Worm (Caenorhabditis elegans) whole organism, young adult: ENCODE measurements around the gene srxa-12.

Experiments
- B0261.1 ChIP-seq: sonication (generic microtip); optimal IDR thresholded peaks from 2 replicates; lab custom pipeline; 2016; ENCODE audit warnings: mild to moderate bottlenecking, missing genetic modification characterization, moderate library complexity, missing compliant biosample characterization
- B0336.3 ChIP-seq: fragments of 200-800 bp; sonication (Bioruptor generic); IDR thresholded peaks from 2 replicates; pipeline ENCODE4 v1.3.6; 2022; ENCODE audit warnings: missing genetic modification characterization, missing compliant biosample characterization
- F10E7.11 ChIP-seq: sonication (generic microtip); optimal IDR thresholded peaks from 2 replicates; lab custom pipeline; 2017; ENCODE audit warnings: mild to moderate bottlenecking, missing genetic modification characterization, moderate library complexity, missing compliant biosample characterization
- F49E8.2 ChIP-seq: sonication (generic microtip); optimal IDR thresholded peaks from 3 replicates; lab custom pipeline; 2017; ENCODE audit warnings: missing genetic modification characterization, mild to moderate bottlenecking, missing compliant biosample characterization, antibody characterized with exemption, moderate library complexity; ENCODE audit not compliant: insufficient read depth
- F57A8.1 ChIP-seq: fragments of 200-800 bp; sonication (Bioruptor generic); optimal IDR thresholded peaks from 2 replicates; lab custom pipeline; 2018; ENCODE audit warnings: mild to moderate bottlenecking, missing genetic modification characterization, moderate library complexity, missing compliant biosample characterization
- Y53G8AR.9 ChIP-seq: fragments of 200-800 bp; sonication (Bioruptor generic); conservative IDR thresholded peaks from 2 replicates; pipeline ENCODE4 v1.3.6; 2022; ENCODE audit warnings: missing genetic modification reagents, missing genetic modification characterization, missing compliant biosample characterization
- Y79H2A.3 ChIP-seq: fragments of 200-800 bp; sonication (Bioruptor generic); conservative IDR thresholded peaks from 2 replicates; pipeline ENCODE4 v1.3.6; 2022; ENCODE audit warnings: missing genetic modification reagents, missing genetic modification characterization, missing compliant biosample characterization
- bed-1 ChIP-seq: fragments of 200-800 bp; sonication (Bioruptor generic); IDR thresholded peaks from 2 replicates; pipeline ENCODE4 v1.3.6; 2022; ENCODE audit warnings: missing genetic modification reagents, missing genetic modification characterization, missing compliant biosample characterization
- cebp-1 ChIP-seq, 2 experiments: fragments of 200-800 bp in 1 of 2; sonication (Bioruptor generic) in 1 of 2; sonication (generic microtip) in 1 of 2; IDR thresholded peaks in 1 of 2; optimal IDR thresholded peaks in 1 of 2; 2 replicates each; pipeline versions ENCODE4 v1.3.6 to Lab custom; 2017 to 2022; ENCODE audit warnings: missing compliant biosample characterization in 2 of 2, missing genetic modification characterization in 2 of 2, mild to moderate bottlenecking in 1 of 2, missing genetic modification reagents in 1 of 2, moderate library complexity in 1 of 2
- cebp-2 ChIP-seq: fragments of 200-800 bp; sonication (Bioruptor generic); IDR thresholded peaks from 2 replicates; pipeline ENCODE4 v1.3.6; 2022; ENCODE audit warnings: missing genetic modification characterization, missing compliant biosample characterization
- ceh-100 ChIP-seq: fragments of 200-800 bp; sonication (Bioruptor generic); IDR thresholded peaks from 2 replicates; pipeline ENCODE4 v1.3.6; 2022; ENCODE audit warnings: missing genetic modification reagents, missing genetic modification characterization, missing compliant biosample characterization
- ceh-27 ChIP-seq: fragments of 200-800 bp; sonication (Bioruptor generic); optimal IDR thresholded peaks from 2 replicates; lab custom pipeline; 2018; ENCODE audit warnings: mild to moderate bottlenecking, missing genetic modification characterization, moderate library complexity, missing compliant biosample characterization
- dox-1 ChIP-seq: fragments of 200-800 bp; sonication (Bioruptor generic); IDR thresholded peaks from 2 replicates; pipeline ENCODE4 v1.3.6; 2022; ENCODE audit warnings: missing genetic modification reagents, missing genetic modification characterization, missing compliant biosample characterization
- efl-1 ChIP-seq: fragments of 150-350 bp; optimal IDR thresholded peaks from 2 replicates; lab custom pipeline; 2014; ENCODE audit warnings: missing biosample characterization, missing genetic modification reagents, missing genetic modification characterization
- egl-18 ChIP-seq: fragments of 200-800 bp; sonication (Bioruptor generic); IDR thresholded peaks from 2 replicates; pipeline ENCODE4 v1.3.6; 2022; ENCODE audit warnings: missing genetic modification reagents, missing genetic modification characterization, missing compliant biosample characterization
- ekl-4 ChIP-seq: fragments of 200-800 bp; sonication (Bioruptor generic); IDR thresholded peaks from 2 replicates; pipeline ENCODE4 v1.3.6; 2022; ENCODE audit warnings: missing genetic modification reagents, missing genetic modification characterization, missing compliant biosample characterization
- gei-17 ChIP-seq: fragments of 200-800 bp; sonication (Bioruptor generic); optimal IDR thresholded peaks from 2 replicates; lab custom pipeline; 2018; ENCODE audit warnings: mild to moderate bottlenecking, missing genetic modification characterization, missing compliant biosample characterization
- hlh-12 ChIP-seq: sonication (generic microtip); optimal IDR thresholded peaks from 2 replicates; lab custom pipeline; 2016; ENCODE audit warnings: missing genetic modification characterization, missing compliant biosample characterization
- hmg-1.2 ChIP-seq: fragments of 200-800 bp; sonication (Bioruptor generic); IDR thresholded peaks from 2 replicates; pipeline ENCODE4 v1.3.6; 2022; ENCODE audit warnings: missing genetic modification reagents, missing genetic modification characterization, missing compliant biosample characterization
- lin-54 ChIP-seq: fragments of 200-800 bp; sonication (Bioruptor generic); optimal IDR thresholded peaks from 2 replicates; lab custom pipeline; 2018; ENCODE audit warnings: mild to moderate bottlenecking, missing genetic modification characterization, missing compliant biosample characterization
- madf-6 ChIP-seq: fragments of 200-800 bp; sonication (Bioruptor generic); IDR thresholded peaks from 2 replicates; pipeline ENCODE4 v1.3.6; 2022; ENCODE audit warnings: missing genetic modification reagents, missing genetic modification characterization, missing compliant biosample characterization
- mcd-1 ChIP-seq: fragments of 200-800 bp; sonication (Bioruptor generic); IDR thresholded peaks from 2 replicates; pipeline ENCODE4 v1.3.6; 2022; ENCODE audit warnings: missing genetic modification reagents, missing genetic modification characterization, missing compliant biosample characterization
- nhr-179 ChIP-seq: sonication (generic microtip); optimal IDR thresholded peaks from 2 replicates; lab custom pipeline; 2016; ENCODE audit warnings: mild to moderate bottlenecking, missing genetic modification characterization, missing compliant biosample characterization
- nhr-80 ChIP-seq: sonication (generic microtip); optimal IDR thresholded peaks from 2 replicates; lab custom pipeline; 2016; ENCODE audit warnings: missing genetic modification characterization, missing compliant biosample characterization
- nhr-90 ChIP-seq: sonication (generic microtip); optimal IDR thresholded peaks from 2 replicates; lab custom pipeline; 2016; ENCODE audit warnings: missing genotype, mild to moderate bottlenecking, missing genetic modification characterization, missing compliant biosample characterization
- rpc-1 ChIP-seq, 2 experiments: fragments of 150-350 bp in 1 of 2; sonication (generic microtip) in 1 of 2; optimal IDR thresholded peaks; 2 replicates each; lab custom pipeline; 2014 to 2018; ENCODE audit warnings: missing biosample characterization in 1 of 2, missing genetic modification characterization in 1 of 2, missing genetic modification reagents in 1 of 2, missing genotype in 1 of 2
- snpc-3.4 ChIP-seq: sonication (generic microtip); optimal IDR thresholded peaks from 2 replicates; lab custom pipeline; 2017; ENCODE audit warnings: missing genetic modification characterization, mild to moderate bottlenecking, missing compliant biosample characterization, antibody characterized with exemption, moderate library complexity, missing genotype, missing genetic modification reagents
- unc-62 ChIP-seq: fragments of 150-350 bp; optimal IDR thresholded peaks from 2 replicates; lab custom pipeline; 2014; ENCODE audit warnings: missing biosample characterization, missing genetic modification reagents, missing genetic modification characterization
- zfh-2 ChIP-seq: fragments of 200-800 bp; sonication (Bioruptor generic); conservative IDR thresholded peaks from 2 replicates; pipeline ENCODE4 v1.3.6; 2022; ENCODE audit warnings: missing genetic modification reagents, missing genetic modification characterization, missing compliant biosample characterization
- ztf-18 ChIP-seq: sonication (generic microtip); optimal IDR thresholded peaks from 2 replicates; lab custom pipeline; 2016; ENCODE audit warnings: missing genotype, mild to moderate bottlenecking, missing genetic modification characterization, missing compliant biosample characterization
- ztf-3 ChIP-seq: fragments of 200-800 bp; sonication (Bioruptor generic); optimal IDR thresholded peaks from 2 replicates; lab custom pipeline; 2018; ENCODE audit warnings: mild to moderate bottlenecking, missing genetic modification characterization, missing compliant biosample characterization
- ztf-6 ChIP-seq: fragments of 200-800 bp; sonication (Bioruptor generic); IDR thresholded peaks from 2 replicates; pipeline ENCODE4 v1.3.6; 2022; ENCODE audit warnings: missing genetic modification reagents, missing genetic modification characterization, missing compliant biosample characterization

Gene srxa-12

ce11 chrV:13961927-13962419 is 35.5 kb downstream of the srxa-12 start, which contains the start of the genes algn-13 and R10D12.13 (continued):
- peak; percentile 69 for TF ChIP-seq lin-54 (GFP tag; lab: Kevin White, UChicago)
- no peak for TF ChIP-seq F10E7.11
- TF ChIP-seq madf-6 (GFP tag; lab: Robert Waterston, UW) = peak; percentile 93
- no peak for TF ChIP-seq B0261.1 (tag; lab: Kevin White, UChicago)
- no peak for TF ChIP-seq bed-1 (GFP tag; lab: Robert Waterston, UW)
- no peak for TF ChIP-seq zfh-2 (GFP tag; lab: Robert Waterston, UW)
- no peak for TF ChIP-seq nhr-90 (tag; lab: Kevin White, UChicago)
- no peak for TF ChIP-seq F57A8.1
- no peak for TF ChIP-seq ztf-6 (GFP tag; lab: Robert Waterston, UW)
- TF ChIP-seq cebp-2 (GFP tag; lab: Robert Waterston, UW) = no peak
- TF ChIP-seq nhr-80 = peak; percentile 8
- peak; percentile 75 for TF ChIP-seq mcd-1 (GFP tag; lab: Robert Waterston, UW)
- TF ChIP-seq ztf-3 = no peak
- TF ChIP-seq gei-17 = no peak
- TF ChIP-seq ceh-27 (GFP tag; lab: Kevin White, UChicago) = peak; percentile 16
- peak; percentile 76 for TF ChIP-seq ceh-100 (GFP tag; lab: Robert Waterston, UW)
- no peak for TF ChIP-seq Y53G8AR.9 (GFP tag; lab: Robert Waterston, UW)
- TF ChIP-seq egl-18 = no peak
- TF ChIP-seq B0336.3 (GFP tag; lab: Robert Waterston, UW) = peak; percentile 68
- peak; percentile 57 for TF ChIP-seq F49E8.2 (tag; lab: Kevin White, UChicago)
- TF ChIP-seq efl-1 = peak; percentile 89
- TF ChIP-seq ekl-4 (GFP tag; lab: Robert Waterston, UW) = peak; percentile 17; the same call in 1 of the 2 replicates
- TF ChIP-seq rpc-1 (optimal IDR thresholded peaks at IDR 0.05; lab: Kevin White, UChicago) = peak; percentile 44
- no peak for TF ChIP-seq rpc-1 (tag; optimal IDR thresholded peaks at IDR 0.05; lab: Kevin White, UChicago)
- no peak for TF ChIP-seq nhr-179 (tag; lab: Kevin White, UChicago)
- peak; percentile 37 for TF ChIP-seq ztf-18
- no peak for TF ChIP-seq hlh-12 (tag; lab: Kevin White, UChicago)
- no peak for TF ChIP-seq cebp-1 (GFP tag; IDR thresholded peaks at IDR 0.05; lab: Robert Waterston, UW)
- TF ChIP-seq cebp-1 (tag; optimal IDR thresholded peaks at IDR 0.05; lab: Kevin White, UChicago) = peak; percentile 65
- peak; percentile 77 for TF ChIP-seq dox-1 (GFP tag; lab: Robert Waterston, UW)
- TF ChIP-seq snpc-3.4 (tag; lab: Kevin White, UChicago) = peak; percentile 92
- no peak for TF ChIP-seq unc-62 (GFP tag; lab: Kevin White, UChicago)
- TF ChIP-seq hmg-1.2 (GFP tag; lab: Robert Waterston, UW) = peak; percentile 52

- TF ChIP-seq Y79H2A.3 (GFP tag; lab: Robert Waterston, UW) = 0 out of 2 replicates have a peak, but pooled peaks have one; percentile 22
- TF ChIP-seq ceh-100 (GFP tag; lab: Robert Waterston, UW) = no peak
These were observed 36.9 kb downstream of the srxa-12 start, which contains the start of gene sao-1 for ce11 chrV:13963279-13963976. TSS of gene sao-1 (plus strand) at chrV:13963926.
